Fruit fly (Drosophila melanogaster) whole organism, adult: ENCODE data around the gene mbt.

Source experiments
- CG11617 ChIP-seq: fragments of 200-800 bp; sonication (Bioruptor generic); optimal IDR thresholded peaks from 2 replicates; lab custom pipeline; 2017; ENCODE audit warnings: mild to moderate bottlenecking, missing biosample characterization, missing genetic modification reagents, missing genetic modification characterization
- CG12768 ChIP-seq: fragments of 200-800 bp; sonication (Bioruptor generic); optimal IDR thresholded peaks from 2 replicates; lab custom pipeline; 2017; ENCODE audit warnings: missing biosample characterization, missing genetic modification characterization, mild to moderate bottlenecking, moderate library complexity, missing genetic modification reagents
- CG14711 ChIP-seq: fragments of 200-800 bp; sonication (Bioruptor generic); optimal IDR thresholded peaks from 2 replicates; lab custom pipeline; 2018; ENCODE audit warnings: missing biosample characterization, mild to moderate bottlenecking, missing genetic modification characterization, moderate library complexity
- CG1620 ChIP-seq: fragments of 200-800 bp; sonication (Bioruptor generic); optimal IDR thresholded peaks from 2 replicates; lab custom pipeline; 2016; ENCODE audit warnings: missing biosample characterization, missing genetic modification characterization
- CG33017 ChIP-seq: fragments of 200-800 bp; sonication (Bioruptor generic); optimal IDR thresholded peaks from 2 replicates; lab custom pipeline; 2018; ENCODE audit warnings: missing biosample characterization, mild to moderate bottlenecking, missing genetic modification characterization, moderate library complexity
- CG5204 ChIP-seq: fragments of 200-800 bp; sonication (Bioruptor generic); optimal IDR thresholded peaks from 2 replicates; lab custom pipeline; 2016; ENCODE audit warnings: missing biosample characterization, missing genetic modification characterization
- CG7045 ChIP-seq: fragments of 200-800 bp; sonication (Bioruptor generic); optimal IDR thresholded peaks from 2 replicates; lab custom pipeline; 2017; ENCODE audit warnings: missing biosample characterization, mild to moderate bottlenecking, missing genetic modification characterization
- CG7101 ChIP-seq: fragments of 200-800 bp; sonication (Bioruptor generic); optimal IDR thresholded peaks from 2 replicates; lab custom pipeline; 2018; ENCODE audit warnings: missing biosample characterization, mild to moderate bottlenecking, missing genetic modification characterization, moderate library complexity
- Clk ChIP-seq: fragments of 200-800 bp; sonication (Bioruptor generic); optimal IDR thresholded peaks from 2 replicates; lab custom pipeline; 2017; ENCODE audit warnings: missing biosample characterization, missing genetic modification characterization
- Crg-1 ChIP-seq: fragments of 200-800 bp; sonication (Bioruptor generic); optimal IDR thresholded peaks from 2 replicates; lab custom pipeline; 2016; ENCODE audit warnings: missing biosample characterization, missing genetic modification characterization
- Hr96 ChIP-seq: fragments of 200-800 bp; sonication (Bioruptor generic); optimal IDR thresholded peaks from 2 replicates; lab custom pipeline; 2016; ENCODE audit warnings: missing biosample characterization, missing genetic modification characterization
- Mnt ChIP-seq: fragments of 200-800 bp; sonication (Bioruptor generic); optimal IDR thresholded peaks from 2 replicates; lab custom pipeline; 2016; ENCODE audit warnings: missing biosample characterization, mild to moderate bottlenecking, missing genetic modification characterization
- bab1 ChIP-seq: fragments of 200-800 bp; sonication (Bioruptor generic); optimal IDR thresholded peaks from 3 replicates; lab custom pipeline; 2019; ENCODE audit warnings: missing biosample characterization, mild to moderate bottlenecking, missing genetic modification characterization, moderate library complexity
- cic ChIP-seq: fragments of 200-800 bp; sonication (Bioruptor generic); optimal IDR thresholded peaks from 2 replicates; lab custom pipeline; 2017; ENCODE audit warnings: missing biosample characterization, mild to moderate bottlenecking, missing genetic modification characterization, moderate library complexity
- cnc ChIP-seq, 2 experiments: fragments of >200 bp; optimal IDR thresholded peaks; 2 replicates each; lab custom pipeline; 2017
- kay ChIP-seq: fragments of 200-800 bp; sonication (Bioruptor generic); peaks from one replicate; lab custom pipeline; 2016; ENCODE audit warnings: missing biosample characterization, missing genetic modification characterization, borderline replicate concordance
- ovo ChIP-seq: fragments of 200-800 bp; sonication (Bioruptor generic); optimal IDR thresholded peaks from 2 replicates; lab custom pipeline; 2016; ENCODE audit warnings: missing biosample characterization, missing genetic modification characterization
- pad ChIP-seq: fragments of 200-800 bp; sonication (Bioruptor generic); optimal IDR thresholded peaks from 3 replicates; lab custom pipeline; 2017; ENCODE audit warnings: missing biosample characterization, missing genetic modification characterization, mild to moderate bottlenecking, moderate library complexity, missing genetic modification reagents
- tj ChIP-seq: fragments of 200-800 bp; sonication (Bioruptor generic); optimal IDR thresholded peaks from 3 replicates; lab custom pipeline; 2017; ENCODE audit warnings: missing biosample characterization, mild to moderate bottlenecking, missing genetic modification characterization, moderate library complexity
- toe ChIP-seq: fragments of 200-800 bp; sonication (Bioruptor generic); optimal IDR thresholded peaks from 2 replicates; lab custom pipeline; 2016; ENCODE audit warnings: missing biosample characterization, missing genetic modification characterization

mbt gene

DNA sequence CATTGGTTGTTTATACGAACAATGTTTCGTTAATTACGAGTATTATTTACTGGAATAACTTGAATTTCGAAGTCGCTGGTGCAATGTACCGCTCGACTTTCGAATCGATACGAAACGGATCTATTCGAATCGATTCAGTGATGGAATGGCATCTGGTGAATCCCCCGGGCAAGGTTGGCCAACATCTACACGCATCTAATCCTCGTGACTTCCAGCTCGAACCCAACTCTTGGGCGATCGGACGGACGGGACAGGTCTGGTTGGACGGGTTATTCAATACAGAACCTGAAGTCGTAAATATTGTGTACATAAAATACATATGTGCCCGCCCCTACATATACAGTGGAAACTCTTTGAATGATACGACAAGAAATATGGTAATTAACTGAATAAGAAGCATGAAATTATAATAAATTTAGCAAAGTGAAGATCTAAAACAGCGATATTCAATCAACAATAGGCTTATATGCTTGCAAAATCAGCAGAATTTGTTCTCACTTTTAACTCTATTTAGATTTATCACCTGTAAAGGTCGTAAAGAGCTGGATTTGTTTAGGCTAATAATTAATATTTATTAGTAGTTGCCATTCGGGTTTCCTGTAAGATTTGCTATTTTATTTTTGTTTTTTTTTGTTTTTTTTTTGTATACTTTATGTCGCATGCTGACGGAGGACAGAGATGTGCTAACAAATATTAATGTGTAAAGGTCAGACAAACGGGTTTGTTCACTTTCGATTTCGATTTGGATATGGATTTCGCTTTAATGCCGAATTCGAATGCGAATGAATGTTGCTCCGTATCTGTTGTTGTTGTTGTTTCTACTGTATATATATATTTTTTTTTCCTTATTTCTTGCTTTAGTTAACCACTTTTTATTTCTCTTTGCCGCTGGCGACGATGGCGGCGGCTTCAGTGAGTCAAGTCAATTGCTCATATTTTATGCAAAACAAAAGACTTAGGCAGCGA, 6.6 kb downstream of the mbt start:
- TF ChIP-seq kay (GFP tag; lab: Kevin White, UChicago) (no peak), tj (GFP tag; lab: Kevin White, UChicago) (no peak), CG14711 (tag; lab: Kevin White, UChicago) (no peak), ovo (GFP tag; lab: Kevin White, UChicago) (no peak), CG12768 (GFP tag; lab: Kevin White, UChicago) (no peak)

DNA sequence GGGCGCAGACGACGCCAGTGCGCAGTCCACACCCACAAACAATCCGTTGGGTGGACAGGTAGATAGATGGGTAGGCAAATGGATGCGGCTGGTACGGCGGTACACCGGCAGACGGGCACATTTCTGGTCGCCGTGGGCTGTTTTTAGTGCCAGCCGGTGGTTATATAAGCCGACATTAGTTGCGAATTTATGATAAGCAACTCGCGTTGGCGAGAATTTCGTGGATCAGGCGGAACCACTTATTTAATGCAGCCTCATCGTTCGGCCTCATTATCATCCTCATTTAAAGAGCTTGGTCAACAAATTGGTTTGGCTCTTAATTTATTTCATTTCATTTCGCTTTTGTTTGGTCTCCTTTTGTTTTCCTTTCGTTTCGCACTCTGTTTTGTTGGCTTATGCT, 8.2 kb downstream of the mbt start:
- TF ChIP-seq CG12768 (GFP tag; lab: Kevin White, UChicago) (no peak), pad (GFP tag; lab: Kevin White, UChicago) (no peak), cic (GFP tag; lab: Kevin White, UChicago) (no peak), CG7101 (tag; lab: Kevin White, UChicago) (no peak), CG11617 (GFP tag; lab: Kevin White, UChicago) (no peak), tj (GFP tag; lab: Kevin White, UChicago) (no peak)

DNA sequence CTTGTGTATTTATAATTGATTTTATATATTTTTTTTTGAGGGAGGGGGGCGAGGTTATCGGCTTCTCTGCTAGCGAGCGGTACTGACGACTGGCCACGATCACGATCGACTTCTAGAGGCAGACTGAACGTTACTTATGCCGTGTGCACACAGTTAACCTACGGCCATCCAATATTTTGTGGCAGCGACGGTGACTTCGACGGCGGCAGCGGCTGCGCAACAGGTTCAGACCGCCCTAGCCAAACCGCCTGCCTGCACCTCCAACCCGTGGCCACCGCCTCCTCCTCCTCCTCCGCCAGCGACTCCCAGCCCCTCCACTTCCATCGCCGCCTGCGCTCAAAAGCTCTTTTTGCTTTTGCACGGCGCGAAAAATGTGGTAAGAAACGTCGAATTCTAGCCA, 11.0 kb downstream of the mbt start, which contains the start of gene CG9782:
Gene CG9782 (minus strand): TSS at position 128 of the 400 bp plus-strand sequence.
- TF ChIP-seq pad (GFP tag; lab: Kevin White, UChicago), result no peak
- TF ChIP-seq Mnt (GFP tag; lab: Kevin White, UChicago), result no peak
- TF ChIP-seq Crg-1 (GFP tag; lab: Kevin White, UChicago), result no peak
- TF ChIP-seq tj (GFP tag; lab: Kevin White, UChicago), result no peak

DNA sequence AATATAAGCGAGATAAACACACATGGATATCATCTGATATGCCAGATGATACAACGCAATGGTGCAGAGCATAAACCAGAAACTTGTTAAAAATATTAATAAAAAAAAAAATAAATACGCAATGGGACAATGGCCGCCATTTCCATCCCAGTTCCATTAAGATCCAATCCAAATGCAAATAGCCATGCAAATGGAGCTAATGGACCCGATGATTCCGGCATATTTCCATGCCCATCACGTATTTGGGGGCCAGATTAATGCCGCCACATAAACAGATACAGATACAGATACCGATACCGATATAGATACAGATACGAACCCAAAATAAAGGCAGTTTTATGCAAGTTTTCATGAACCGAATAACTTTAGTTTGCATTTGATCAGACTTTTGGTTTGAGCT, 13.0 kb downstream of the mbt start:
- TF ChIP-seq CG5204 (no peak), pad (GFP tag; lab: Kevin White, UChicago) (no peak), toe (GFP tag; lab: Kevin White, UChicago) (no peak), CG7045 (GFP tag; lab: Kevin White, UChicago) (no peak), Crg-1 (GFP tag; lab: Kevin White, UChicago) (no peak), Clk (GFP tag; lab: Kevin White, UChicago) (no peak)

dm6 chrX:16624519-16624918, 14.0 kb downstream of the mbt start:
- TF ChIP-seq cnc (optimal IDR thresholded peaks at IDR 0.05; lab: Kevin White, UChicago) (no peak), Hr96 (no peak), kay (GFP tag; lab: Kevin White, UChicago) (no peak), ovo (GFP tag; lab: Kevin White, UChicago) (no peak), CG33017 (tag; lab: Kevin White, UChicago) (no peak), CG5204 (no peak), Crg-1 (GFP tag; lab: Kevin White, UChicago) (no peak)

DNA sequence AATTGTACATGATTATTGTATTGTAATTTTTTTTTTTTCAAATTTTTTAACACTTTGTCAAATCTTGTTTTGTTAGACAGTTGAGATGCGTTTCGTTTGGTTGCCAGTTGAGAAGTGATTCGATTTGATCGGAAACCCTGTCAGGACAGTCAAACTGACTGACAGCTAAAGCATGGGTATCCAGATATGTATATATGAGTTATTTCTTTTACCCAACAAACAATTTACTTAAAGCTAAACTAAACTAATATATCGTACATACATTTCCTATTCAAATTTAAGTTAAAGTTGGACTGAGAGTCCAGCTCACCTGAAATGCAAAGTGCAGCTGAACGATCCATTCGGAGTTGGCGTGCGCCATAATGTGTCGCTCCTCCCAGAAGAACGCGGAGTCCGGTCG, 21.6 kb downstream of the mbt start, which contains the start of gene CG9777:
Gene CG9777 (minus strand): TSS at position 101 of the 400 bp plus-strand sequence.
- TF ChIP-seq CG11617 (GFP tag; lab: Kevin White, UChicago) (no peak), toe (GFP tag; lab: Kevin White, UChicago) (no peak), CG1620 (GFP tag; lab: Kevin White, UChicago) (no peak), CG12768 (GFP tag; lab: Kevin White, UChicago) (no peak), Crg-1 (GFP tag; lab: Kevin White, UChicago) (no peak), kay (GFP tag; lab: Kevin White, UChicago) (no peak), ovo (GFP tag; lab: Kevin White, UChicago) (no peak), pad (GFP tag; lab: Kevin White, UChicago) (no peak), bab1 (GFP tag; lab: Kevin White, UChicago) (no peak), Hr96 (no peak), CG33017 (tag; lab: Kevin White, UChicago) (no peak), CG7101 (tag; lab: Kevin White, UChicago) (no peak), CG5204 (no peak), Clk (GFP tag; lab: Kevin White, UChicago) (no peak), CG14711 (tag; lab: Kevin White, UChicago) (no peak), tj (GFP tag; lab: Kevin White, UChicago) (no peak), Mnt (GFP tag; lab: Kevin White, UChicago) (no peak)
